Worm (Caenorhabditis elegans) whole organism, young adult: ENCODE results near the gene fut-4.

ENCODE experiments used
- F57A8.1 ChIP-seq: fragments of 200-800 bp; sonication (Bioruptor generic); optimal IDR thresholded peaks from 2 replicates; lab custom pipeline; 2018; ENCODE audit warnings: mild to moderate bottlenecking, missing genetic modification characterization, moderate library complexity, missing compliant biosample characterization
- Y56A3A.18 ChIP-seq: fragments of 200-800 bp; sonication (Bioruptor generic); IDR thresholded peaks from 2 replicates; pipeline ENCODE4 v1.3.6; 2022; ENCODE audit warnings: missing genetic modification reagents, missing genetic modification characterization, missing compliant biosample characterization
- ceh-79 ChIP-seq: sonication (generic microtip); optimal IDR thresholded peaks from 2 replicates; lab custom pipeline; 2017; ENCODE audit warnings: mild to moderate bottlenecking, missing genetic modification characterization, missing compliant biosample characterization
- hlh-26 ChIP-seq: fragments of 200-800 bp; sonication (Bioruptor generic); conservative IDR thresholded peaks from 2 replicates; pipeline ENCODE4 v1.3.6; 2022; ENCODE audit warnings: missing genetic modification reagents, missing genetic modification characterization, missing compliant biosample characterization
- lag-1 ChIP-seq: fragments of 200-800 bp; sonication (Bioruptor generic); IDR thresholded peaks from 2 replicates; pipeline ENCODE4 v1.3.6; 2022; ENCODE audit warnings: missing genetic modification reagents, missing genetic modification characterization, missing compliant biosample characterization

- TF ChIP-seq Y56A3A.18 (GFP tag; lab: Robert Waterston, UW) (no peak), hlh-26 (GFP tag; lab: Robert Waterston, UW) (no peak), F57A8.1 (GFP tag; lab: Kevin White, UChicago) (no peak), ceh-79 (no peak), lag-1 (no peak)
Measured at ce11 chrII:2832098-2832497, 9.8 kb upstream of the fut-4 start.
